Fruit fly (Drosophila melanogaster) whole organism, embryonic: ENCODE measurements around the gene rost.

Experiments used
- Abd-B ChIP-seq: fragments of 200-800 bp; sonication (Bioruptor generic); optimal IDR thresholded peaks from 2 replicates; lab custom pipeline; 2018; ENCODE audit warnings: missing biosample characterization, mild to moderate bottlenecking, missing genetic modification characterization, moderate library complexity
- Ada2b ChIP-seq: fragments of 200-800 bp; sonication (Bioruptor generic); IDR thresholded peaks from 2 replicates; pipeline ENCODE4 v1.3.6; 2022; ENCODE audit warnings: missing biosample characterization, missing genetic modification characterization
- BtbVII ChIP-seq: fragments of 200-800 bp; sonication (Bioruptor generic); optimal IDR thresholded peaks from 3 replicates; lab custom pipeline; 2017; ENCODE audit warnings: missing biosample characterization, mild to moderate bottlenecking, missing genetic modification characterization
- CG10147 ChIP-seq: fragments of 200-800 bp; sonication (Bioruptor generic); optimal IDR thresholded peaks from 2 replicates; lab custom pipeline; 2019; ENCODE audit warnings: missing biosample characterization, mild to moderate bottlenecking, missing genetic modification characterization, moderate library complexity
- CG10209 ChIP-seq: fragments of 200-800 bp; sonication (Bioruptor generic); optimal IDR thresholded peaks from 3 replicates; lab custom pipeline; 2017; ENCODE audit warnings: missing biosample characterization, mild to moderate bottlenecking, missing genetic modification characterization, missing genetic modification reagents
- CG10565 ChIP-seq: fragments of 200-800 bp; sonication (Bioruptor generic); optimal IDR thresholded peaks from 3 replicates; lab custom pipeline; 2016; ENCODE audit warnings: missing biosample characterization, mild to moderate bottlenecking, missing genetic modification characterization
- CG10959 ChIP-seq: fragments of 200-800 bp; sonication (Bioruptor generic); IDR thresholded peaks from 2 replicates; pipeline ENCODE4 v1.3.6; 2022; ENCODE audit warnings: missing biosample characterization, missing genetic modification characterization
- CG11398 ChIP-seq: fragments of 200-800 bp; sonication (Bioruptor generic); optimal IDR thresholded peaks from 2 replicates; lab custom pipeline; 2016; ENCODE audit warnings: missing biosample characterization, missing genetic modification characterization
- CG11723 ChIP-seq: fragments of 200-800 bp; sonication (Bioruptor generic); optimal IDR thresholded peaks from 2 replicates; lab custom pipeline; 2017; ENCODE audit warnings: missing biosample characterization, mild to moderate bottlenecking, missing genetic modification characterization
- CG12299 ChIP-seq: fragments of 200-800 bp; sonication (Bioruptor generic); optimal IDR thresholded peaks from 2 replicates; lab custom pipeline; 2018; ENCODE audit warnings: missing biosample characterization, mild to moderate bottlenecking, missing genetic modification characterization
- CG13296 ChIP-seq: fragments of 200-800 bp; sonication (Bioruptor generic); optimal IDR thresholded peaks from 3 replicates; lab custom pipeline; 2018; ENCODE audit warnings: missing biosample characterization, mild to moderate bottlenecking, missing genetic modification characterization
- CG14050 ChIP-seq: fragments of 200-800 bp; sonication (Bioruptor generic); IDR thresholded peaks from 3 replicates; pipeline ENCODE4 v1.3.6; 2022; ENCODE audit warnings: missing biosample characterization, missing genetic modification characterization
- CG14667 ChIP-seq: fragments of 200-800 bp; sonication (Bioruptor generic); IDR thresholded peaks from 2 replicates; pipeline ENCODE4 v1.3.6; 2022; ENCODE audit warnings: missing biosample characterization, missing genetic modification characterization
- CG15269 ChIP-seq: fragments of 200-800 bp; sonication (Bioruptor generic); optimal IDR thresholded peaks from 2 replicates; lab custom pipeline; 2018; ENCODE audit warnings: missing biosample characterization, mild to moderate bottlenecking, missing genetic modification characterization, moderate library complexity
- CG17912 ChIP-seq: fragments of 200-800 bp; sonication (Bioruptor generic); optimal IDR thresholded peaks from 2 replicates; lab custom pipeline; 2018; ENCODE audit warnings: missing biosample characterization, mild to moderate bottlenecking, missing genetic modification characterization
- CG18476 ChIP-seq: fragments of 200-800 bp; sonication (Bioruptor generic); optimal IDR thresholded peaks from 2 replicates; lab custom pipeline; 2016; ENCODE audit warnings: missing biosample characterization, mild to moderate bottlenecking, missing genetic modification characterization
- CG18764 ChIP-seq: fragments of 200-800 bp; sonication (Bioruptor generic); optimal IDR thresholded peaks from 3 replicates; lab custom pipeline; 2016; ENCODE audit warnings: missing biosample characterization, missing genetic modification characterization
- CG31388 ChIP-seq: fragments of 200-800 bp; sonication (Bioruptor generic); optimal IDR thresholded peaks from 2 replicates; lab custom pipeline; 2016; ENCODE audit warnings: missing biosample characterization, missing genetic modification characterization
- CG3163 ChIP-seq: fragments of 200-800 bp; sonication (Bioruptor generic); optimal IDR thresholded peaks from 3 replicates; lab custom pipeline; 2016; ENCODE audit warnings: missing biosample characterization, missing genetic modification characterization
- CG4404 ChIP-seq: fragments of 200-800 bp; sonication (Bioruptor generic); IDR thresholded peaks from 2 replicates; pipeline ENCODE4 v1.3.6; 2022; ENCODE audit warnings: missing biosample characterization, missing genetic modification characterization
- CG6254 ChIP-seq: fragments of 200-800 bp; sonication (Bioruptor generic); optimal IDR thresholded peaks from 3 replicates; lab custom pipeline; 2017; ENCODE audit warnings: mild to moderate bottlenecking, missing biosample characterization, missing genetic modification reagents, missing genetic modification characterization
- CG8290 ChIP-seq, 3 experiments: fragments of 200-800 bp; sonication (Bioruptor generic); optimal IDR thresholded peaks; 2 replicates each; lab custom pipeline; 2016 to 2019; ENCODE audit warnings: missing biosample characterization in 3 of 3, missing genetic modification characterization in 3 of 3, mild to moderate bottlenecking in 2 of 3, moderate library complexity in 1 of 3
- CrebB ChIP-seq: fragments of 200-800 bp; sonication (Bioruptor generic); optimal IDR thresholded peaks from 3 replicates; lab custom pipeline; 2018; ENCODE audit warnings: missing biosample characterization, mild to moderate bottlenecking, missing genetic modification characterization
- D ChIP-seq, 2 experiments: fragments of 200-800 bp in 1 of 2; fragments of >200 bp in 1 of 2; sonication (Bioruptor generic) in 1 of 2; optimal IDR thresholded peaks; 2 replicates in 1 of 2; 3 replicates in 1 of 2; lab custom pipeline; 2017; ENCODE audit warnings: mild to moderate bottlenecking in 1 of 2, missing biosample characterization in 1 of 2, missing genetic modification characterization in 1 of 2, missing genetic modification reagents in 1 of 2
- Dbx ChIP-seq: fragments of 200-800 bp; sonication (Bioruptor generic); IDR thresholded peaks from 3 replicates; pipeline ENCODE4 v1.3.6; 2022; ENCODE audit warnings: missing biosample characterization, missing genetic modification characterization
- Fer2 ChIP-seq: fragments of 200-800 bp; sonication (Bioruptor generic); optimal IDR thresholded peaks from 2 replicates; lab custom pipeline; 2018; ENCODE audit warnings: missing biosample characterization, mild to moderate bottlenecking, missing genetic modification characterization, moderate library complexity
- HLH3B ChIP-seq: fragments of 200-800 bp; sonication (Bioruptor generic); IDR thresholded peaks from 2 replicates; pipeline ENCODE4 v1.3.6; 2022; ENCODE audit warnings: missing biosample characterization, missing genetic modification characterization
- Lpt ChIP-seq: fragments of >200 bp; optimal IDR thresholded peaks from 2 replicates; lab custom pipeline; 2018; ENCODE audit warnings: missing biosample characterization, missing genetic modification characterization
- Med ChIP-seq: fragments of 200-800 bp; sonication (Bioruptor generic); peaks from one replicate; lab custom pipeline; 2016; ENCODE audit warnings: missing biosample characterization, missing genetic modification characterization, mild to moderate bottlenecking, inconsistent platforms, moderate library complexity
- Myb ChIP-seq: fragments of 200-800 bp; sonication (Bioruptor generic); optimal IDR thresholded peaks from 2 replicates; lab custom pipeline; 2016; ENCODE audit warnings: missing biosample characterization, missing genetic modification characterization
- NK7.1 ChIP-seq: fragments of 200-800 bp; sonication (Bioruptor generic); optimal IDR thresholded peaks from 3 replicates; lab custom pipeline; 2016; ENCODE audit warnings: missing biosample characterization, missing genetic modification characterization
- Nf-YA ChIP-seq: fragments of 200-800 bp; sonication (Bioruptor generic); IDR thresholded peaks from 2 replicates; pipeline ENCODE4 v1.3.6; 2022; ENCODE audit warnings: missing biosample characterization, missing genetic modification characterization
- Nf-YC ChIP-seq: fragments of 200-800 bp; optimal IDR thresholded peaks from 3 replicates; lab custom pipeline; 2019; ENCODE audit warnings: missing biosample characterization, mild to moderate bottlenecking, missing genetic modification characterization, moderate library complexity
- PHDP ChIP-seq: fragments of 200-800 bp; sonication (Bioruptor generic); optimal IDR thresholded peaks from 3 replicates; lab custom pipeline; 2018; ENCODE audit warnings: missing biosample characterization, mild to moderate bottlenecking, missing genetic modification characterization, moderate library complexity
- Pdp1 ChIP-seq, 2 experiments: fragments of 200-800 bp; sonication (Bioruptor generic); optimal IDR thresholded peaks; 3 replicates each; lab custom pipeline; 2016; ENCODE audit warnings: missing biosample characterization in 2 of 2, missing genetic modification characterization in 2 of 2, mild to moderate bottlenecking in 1 of 2, moderate library complexity in 1 of 2
- ab ChIP-seq: fragments of 200-800 bp; sonication (Bioruptor generic); optimal IDR thresholded peaks from 2 replicates; lab custom pipeline; 2016; ENCODE audit warnings: missing biosample characterization, missing genetic modification characterization
- bigmax ChIP-seq: fragments of 200-800 bp; sonication (Bioruptor generic); optimal IDR thresholded peaks from 2 replicates; lab custom pipeline; 2018; ENCODE audit warnings: missing biosample characterization, mild to moderate bottlenecking, missing genetic modification characterization
- crc ChIP-seq: fragments of 200-800 bp; sonication (Bioruptor generic); optimal IDR thresholded peaks from 2 replicates; lab custom pipeline; 2016; ENCODE audit warnings: missing biosample characterization, missing genetic modification characterization
- fd3F ChIP-seq: fragments of 200-800 bp; sonication (Bioruptor generic); optimal IDR thresholded peaks from 2 replicates; lab custom pipeline; 2018; ENCODE audit warnings: missing biosample characterization, mild to moderate bottlenecking, missing genetic modification characterization, moderate library complexity
- gt ChIP-seq: fragments of 200-800 bp; sonication (Bioruptor generic); IDR thresholded peaks from 2 replicates; pipeline ENCODE4 v1.3.6; 2022; ENCODE audit warnings: missing biosample characterization, missing genetic modification characterization
- ken ChIP-seq: fragments of 200-800 bp; sonication (Bioruptor generic); IDR thresholded peaks from 3 replicates; pipeline ENCODE4 v1.3.6; 2022; ENCODE audit warnings: missing biosample characterization, missing genetic modification characterization
- mld ChIP-seq: fragments of 200-800 bp; sonication (Bioruptor generic); IDR thresholded peaks from 3 replicates; pipeline ENCODE4 v1.3.6; 2022; ENCODE audit warnings: missing biosample characterization, missing genetic modification characterization; ENCODE audit not compliant: partially characterized antibody
- onecut ChIP-seq: fragments of 200-800 bp; sonication (Bioruptor generic); IDR thresholded peaks from 2 replicates; pipeline ENCODE4 v1.3.6; 2022; ENCODE audit warnings: missing biosample characterization, missing genetic modification characterization
- repo ChIP-seq: fragments of 200-800 bp; sonication (Bioruptor generic); optimal IDR thresholded peaks from 2 replicates; lab custom pipeline; 2016; ENCODE audit warnings: missing biosample characterization, missing genetic modification characterization
- schlank ChIP-seq: fragments of 200-800 bp; sonication (Bioruptor generic); optimal IDR thresholded peaks from 2 replicates; lab custom pipeline; 2018; ENCODE audit warnings: missing biosample characterization, mild to moderate bottlenecking, missing genetic modification characterization
- sug ChIP-seq: fragments of 200-800 bp; optimal IDR thresholded peaks from 2 replicates; lab custom pipeline; 2019; ENCODE audit warnings: missing biosample characterization, mild to moderate bottlenecking, missing genetic modification characterization, moderate library complexity
- tio ChIP-seq: fragments of 200-800 bp; sonication (Bioruptor generic); optimal IDR thresholded peaks from 2 replicates; lab custom pipeline; 2017; ENCODE audit warnings: missing biosample characterization, missing genetic modification characterization, inconsistent platforms
- trh ChIP-seq: fragments of 200-800 bp; sonication (Bioruptor generic); optimal IDR thresholded peaks from 2 replicates; lab custom pipeline; 2016; ENCODE audit warnings: missing biosample characterization, missing genetic modification characterization
- usp ChIP-seq: fragments of >200 bp; optimal IDR thresholded peaks from 2 replicates; lab custom pipeline; 2017; ENCODE audit warnings: missing biosample characterization, missing genetic modification characterization

rost gene

dm6 chr2L:8982584-8983302 lies 6.6 kb downstream of the rost start (continued):
- peak; percentile 28 for TF ChIP-seq Abd-B
- TF ChIP-seq Pdp1 (GFP tag; optimal IDR thresholded peaks at IDR 0.05; lab: Kevin White, UChicago): peak; percentile 8 to 23
- peak; percentile 45 for TF ChIP-seq fd3F
- no peak for TF ChIP-seq Nf-YA (GFP tag; lab: Robert Waterston, UW)
- TF ChIP-seq tio (GFP tag; lab: Kevin White, UChicago): peak; percentile 26
- TF ChIP-seq BtbVII (GFP tag; lab: Kevin White, UChicago): peak; percentile 40
- peak; percentile 50 for TF ChIP-seq CG10147 (GFP tag; lab: Kevin White, UChicago)
- TF ChIP-seq Fer2 (tag; lab: Kevin White, UChicago): no peak
- no peak for TF ChIP-seq CG11723 (GFP tag; lab: Kevin White, UChicago)
- TF ChIP-seq Lpt (GFP tag; lab: Kevin White, UChicago): no peak
- no peak for TF ChIP-seq bigmax (GFP tag; lab: Kevin White, UChicago)
- peak; percentile 89 for TF ChIP-seq Med (GFP tag; lab: Kevin White, UChicago)
- TF ChIP-seq CG11398 (GFP tag; lab: Kevin White, UChicago): no peak
- TF ChIP-seq CG10209 (GFP tag; lab: Kevin White, UChicago): peak; percentile 59
- TF ChIP-seq Nf-YC (tag; lab: Kevin White, UChicago): peak; percentile 11
- no peak for TF ChIP-seq CG4404 (GFP tag; lab: Robert Waterston, UW)
- TF ChIP-seq Myb (GFP tag; lab: Kevin White, UChicago): no peak
- no peak for TF ChIP-seq CG31388 (GFP tag; lab: Kevin White, UChicago)
- no peak for TF ChIP-seq ken (GFP tag; lab: Robert Waterston, UW)
- no peak for TF ChIP-seq CG10959 (GFP tag; lab: Robert Waterston, UW)
- no peak for TF ChIP-seq CG18476
- no peak for TF ChIP-seq trh (GFP tag; lab: Kevin White, UChicago)
- TF ChIP-seq usp: no peak
- peak; percentile 85 for TF ChIP-seq CG15269
- TF ChIP-seq CG12299 (tag; lab: Kevin White, UChicago): peak; percentile 40
- TF ChIP-seq mld (GFP tag; lab: Robert Waterston, UW): no peak
- TF ChIP-seq HLH3B (GFP tag; lab: Robert Waterston, UW): peak; percentile 54; the same call in 1 of the 2 replicates
- TF ChIP-seq crc: no peak
- TF ChIP-seq sug (tag; lab: Kevin White, UChicago): no peak
- peak; percentile 25; the same call in 1 of the 3 replicates for TF ChIP-seq CG14050 (GFP tag; lab: Robert Waterston, UW)
- TF ChIP-seq onecut: no peak
- TF ChIP-seq repo (GFP tag; lab: Kevin White, UChicago): no peak
- TF ChIP-seq CG18764: no peak
- no peak for TF ChIP-seq ab (GFP tag; lab: Kevin White, UChicago)
- no peak for TF ChIP-seq NK7.1 (GFP tag; lab: Kevin White, UChicago)
- TF ChIP-seq schlank (tag; lab: Kevin White, UChicago): no peak
- no peak for TF ChIP-seq gt (GFP tag; lab: Robert Waterston, UW)
- TF ChIP-seq CG17912 (GFP tag; lab: Kevin White, UChicago): no peak
- TF ChIP-seq CG8290 (GFP tag; optimal IDR thresholded peaks at IDR 0.05; lab: Kevin White, UChicago): no peak
- no peak for TF ChIP-seq CG8290 (tag; optimal IDR thresholded peaks at IDR 0.05; lab: Kevin White, UChicago)
- no peak for TF ChIP-seq CG10565
- peak; percentile 63 for TF ChIP-seq CG13296 (GFP tag; lab: Kevin White, UChicago)
- no peak for TF ChIP-seq CG14667 (GFP tag; lab: Robert Waterston, UW)
- no peak for TF ChIP-seq D (optimal IDR thresholded peaks at IDR 0.05; lab: Kevin White, UChicago)
- TF ChIP-seq D (GFP tag; optimal IDR thresholded peaks at IDR 0.05; lab: Kevin White, UChicago): no peak
- no peak for TF ChIP-seq CG3163
- TF ChIP-seq CrebB (tag; lab: Kevin White, UChicago): no peak
- TF ChIP-seq Dbx (GFP tag; lab: Robert Waterston, UW): peak; percentile 31; the same call in 1 of the 3 replicates
- no peak for TF ChIP-seq Ada2b
- peak; percentile 62 for TF ChIP-seq PHDP (tag; lab: Kevin White, UChicago)
- no peak for TF ChIP-seq CG6254 (GFP tag; lab: Kevin White, UChicago)
